Worm (Caenorhabditis elegans): ENCODE results near the gene F07F6.4.

- TF ChIP-seq him-1 (tag; optimal IDR thresholded peaks at IDR 0.05), result no peak
- TF ChIP-seq W03F9.2 (tag; optimal IDR thresholded peaks at IDR 0.05), result no peak
Observed at ce11 chrII:5379614-5380077, 49.7 kb downstream of the F07F6.4 start, which contains the start of gene pkc-3.

All from whole organism, L4/young adult.